Fruit fly (Drosophila melanogaster) whole organism, embryonic: ENCODE results near the gene CG9184.

Experiments
- CG3726 ChIP-seq: fragments of 200-800 bp; sonication (Bioruptor generic); IDR thresholded peaks from 3 replicates; pipeline ENCODE4, ENCODE4 v1.3.6; 2022; ENCODE audit warnings: missing biosample characterization, missing genetic modification characterization
- CG9609 ChIP-seq: fragments of 200-800 bp; sonication (Bioruptor generic); optimal IDR thresholded peaks from 3 replicates; lab custom pipeline; 2016; ENCODE audit warnings: missing biosample characterization, missing genetic modification characterization
- schlank ChIP-seq: fragments of 200-800 bp; sonication (Bioruptor generic); optimal IDR thresholded peaks from 2 replicates; lab custom pipeline; 2018; ENCODE audit warnings: missing biosample characterization, mild to moderate bottlenecking, missing genetic modification characterization

dm6 chr3L:1370939-1371338 is 48.3 kb upstream of the CG9184 start:
- TF ChIP-seq schlank, result no peak
- TF ChIP-seq CG9609 (GFP tag; lab: Kevin White, UChicago), result peak; percentile 18
- TF ChIP-seq CG3726 (GFP tag; lab: Robert Waterston, UW), result no peak
